Worm (Caenorhabditis elegans) whole organism, L4 larva: Measurements from ENCODE around the gene let-767.

ENCODE experiments used
- D1046.2 ChIP-seq: fragments of 200-800 bp; sonication (Bioruptor generic); IDR thresholded peaks from 2 replicates; pipeline ENCODE4 v1.3.6; 2022; ENCODE audit warnings: missing genetic modification characterization, missing compliant biosample characterization
- F37D6.2 ChIP-seq: sonication (generic microtip); optimal IDR thresholded peaks from 2 replicates; lab custom pipeline; 2016; ENCODE audit warnings: mild to moderate bottlenecking, missing genetic modification characterization, missing compliant biosample characterization
- F49E8.2 ChIP-seq: sonication (generic microtip); optimal IDR thresholded peaks from 2 replicates; lab custom pipeline; 2016; ENCODE audit warnings: missing compliant biosample characterization, mild to moderate bottlenecking, missing genetic modification characterization, borderline replicate concordance
- T20F7.1 ChIP-seq: fragments of 200-800 bp; sonication (Bioruptor generic); optimal IDR thresholded peaks from 2 replicates; lab custom pipeline; 2018; ENCODE audit warnings: mild to moderate bottlenecking, missing genetic modification characterization, missing compliant biosample characterization
- Y105C5A.15 ChIP-seq: fragments of 200-800 bp; sonication (Bioruptor generic); IDR thresholded peaks from 2 replicates; pipeline ENCODE4 v1.3.6; 2022; ENCODE audit warnings: missing genetic modification characterization, missing compliant biosample characterization
- Y48G9A.11 ChIP-seq: fragments of 200-800 bp; sonication (Bioruptor generic); IDR thresholded peaks from 2 replicates; pipeline ENCODE4 v1.3.6; 2022; ENCODE audit warnings: missing genetic modification reagents, missing genetic modification characterization, missing compliant biosample characterization
- ama-1 ChIP-seq: fragments of 150-350 bp; optimal IDR thresholded peaks from 2 replicates; lab custom pipeline; 2014; ENCODE audit warnings: inconsistent platforms, mixed read lengths
- arid-1 ChIP-seq: fragments of 200-800 bp; sonication (Bioruptor generic); conservative IDR thresholded peaks from 2 replicates; pipeline ENCODE4 v1.3.6; 2022; ENCODE audit warnings: missing genetic modification reagents, missing genetic modification characterization, missing compliant biosample characterization
- ceh-20 ChIP-seq: fragments of 200-800 bp; sonication (Bioruptor generic); IDR thresholded peaks from 2 replicates; pipeline ENCODE4 v1.3.6; 2022; ENCODE audit warnings: missing genetic modification reagents, missing genetic modification characterization, missing compliant biosample characterization
- ceh-28 ChIP-seq: fragments of 150-350 bp; optimal IDR thresholded peaks from 2 replicates; lab custom pipeline; 2014; ENCODE audit warnings: missing biosample characterization, missing genetic modification reagents, missing genetic modification characterization
- daf-16 ChIP-seq, 3 experiments: sonication (generic microtip); optimal IDR thresholded peaks; 2 replicates each; lab custom pipeline; 2016 to 2017; ENCODE audit warnings: missing genetic modification characterization in 3 of 3, missing genetic modification reagents in 3 of 3, mild to moderate bottlenecking in 2 of 3, missing compliant biosample characterization in 2 of 3, missing biosample characterization in 1 of 3, moderate library complexity in 1 of 3
- dmd-6 ChIP-seq: fragments of 200-800 bp; sonication (Bioruptor generic); IDR thresholded peaks from 2 replicates; pipeline ENCODE4 v1.3.6; 2022; ENCODE audit warnings: missing genetic modification reagents, missing genetic modification characterization, missing compliant biosample characterization
- dpl-1 ChIP-seq: fragments of 150-350 bp; optimal IDR thresholded peaks from 2 replicates; lab custom pipeline; 2014; ENCODE audit warnings: missing biosample characterization, missing genetic modification reagents, missing genetic modification characterization
- dve-1 ChIP-seq: sonication (generic microtip); optimal IDR thresholded peaks from 2 replicates; lab custom pipeline; 2017; ENCODE audit warnings: antibody characterized with exemption, mild to moderate bottlenecking, missing genetic modification characterization, missing compliant biosample characterization; ENCODE audit not compliant: insufficient read depth
- fkh-10 ChIP-seq: fragments of 150-350 bp; optimal IDR thresholded peaks from 2 replicates; lab custom pipeline; 2014; ENCODE audit warnings: missing biosample characterization, missing genetic modification reagents, missing genetic modification characterization
- gei-8 ChIP-seq: fragments of 200-800 bp; sonication (Bioruptor generic); optimal IDR thresholded peaks from 2 replicates; lab custom pipeline; 2018; ENCODE audit warnings: mild to moderate bottlenecking, missing genetic modification characterization, missing compliant biosample characterization
- hlh-11 ChIP-seq: fragments of 200-800 bp; sonication (Bioruptor generic); optimal IDR thresholded peaks from 2 replicates; lab custom pipeline; 2018; ENCODE audit warnings: mild to moderate bottlenecking, missing genetic modification characterization, missing compliant biosample characterization
- hlh-30 ChIP-seq: sonication (generic microtip); optimal IDR thresholded peaks from 2 replicates; lab custom pipeline; 2017; ENCODE audit warnings: antibody characterized with exemption, mild to moderate bottlenecking, missing genetic modification characterization, missing compliant biosample characterization; ENCODE audit not compliant: insufficient read depth
- hmg-1.1 ChIP-seq: fragments of 200-800 bp; sonication (Bioruptor generic); IDR thresholded peaks from 2 replicates; pipeline ENCODE4 v1.3.6; 2022; ENCODE audit warnings: missing genetic modification reagents, missing genetic modification characterization, missing compliant biosample characterization
- lim-7 ChIP-seq: fragments of 200-800 bp; sonication (Bioruptor generic); IDR thresholded peaks from 2 replicates; pipeline ENCODE4 v1.3.6; 2022; ENCODE audit warnings: missing genetic modification characterization, missing compliant biosample characterization
- lin-13 ChIP-seq: fragments of 150-350 bp; optimal IDR thresholded peaks from 2 replicates; lab custom pipeline; 2014; ENCODE audit warnings: missing biosample characterization, missing genetic modification reagents, missing genetic modification characterization
- lin-15B ChIP-seq: fragments of 150-350 bp; sonication (generic microtip); optimal IDR thresholded peaks from 3 replicates; lab custom pipeline; 2014; ENCODE audit warnings: missing biosample characterization, missing genetic modification characterization
- lin-29 ChIP-seq: fragments of 200-800 bp; sonication (Bioruptor generic); IDR thresholded peaks from 2 replicates; pipeline ENCODE4 v1.3.6; 2022; ENCODE audit warnings: missing genetic modification reagents, missing genetic modification characterization, missing compliant biosample characterization
- lin-38 ChIP-seq: fragments of 200-800 bp; sonication (Bioruptor generic); IDR thresholded peaks from 2 replicates; pipeline ENCODE4 v1.3.6; 2022; ENCODE audit warnings: missing genetic modification reagents, missing genetic modification characterization, missing compliant biosample characterization
- lsy-2 ChIP-seq, 2 experiments: fragments of 150-350 bp in 1 of 2; sonication (generic microtip) in 1 of 2; optimal IDR thresholded peaks; 2 replicates each; lab custom pipeline; 2014 to 2017; ENCODE audit warnings: missing biosample characterization in 2 of 2, missing genetic modification characterization in 2 of 2
- madf-5 ChIP-seq, 2 experiments: fragments of 200-800 bp; sonication (Bioruptor generic); IDR thresholded peaks; 2 replicates each; pipeline ENCODE4 v1.3.6; 2022; ENCODE audit warnings: missing compliant biosample characterization in 2 of 2, missing genetic modification characterization in 2 of 2
- mdl-1 ChIP-seq, 2 experiments: fragments of 150-350 bp in 1 of 2; sonication (generic microtip) in 1 of 2; optimal IDR thresholded peaks; 2 replicates each; lab custom pipeline; 2014 to 2017; ENCODE audit warnings: missing biosample characterization in 2 of 2, missing genetic modification characterization in 2 of 2
- mep-1 ChIP-seq: fragments of 150-350 bp; sonication (generic microtip); optimal IDR thresholded peaks from 3 replicates; lab custom pipeline; 2014; ENCODE audit warnings: missing biosample characterization, missing genetic modification characterization
- mes-2 ChIP-seq: sonication (generic microtip); optimal IDR thresholded peaks from 2 replicates; lab custom pipeline; 2016; ENCODE audit warnings: missing genotype, mild to moderate bottlenecking, missing genetic modification characterization, missing compliant biosample characterization; ENCODE audit not compliant: poor library complexity, severe bottlenecking
- mxl-2 ChIP-seq: fragments of 200-800 bp; sonication (Bioruptor generic); conservative IDR thresholded peaks from 2 replicates; pipeline ENCODE4 v1.3.6; 2022; ENCODE audit warnings: missing genetic modification reagents, missing genetic modification characterization, missing compliant biosample characterization
- nhr-10 ChIP-seq: fragments of 150-350 bp; optimal IDR thresholded peaks from 2 replicates; lab custom pipeline; 2014; ENCODE audit warnings: missing biosample characterization, missing genetic modification characterization
- nhr-102 ChIP-seq: sonication (generic microtip); optimal IDR thresholded peaks from 2 replicates; lab custom pipeline; 2016; ENCODE audit warnings: mild to moderate bottlenecking, missing genetic modification characterization, moderate library complexity, missing compliant biosample characterization
- nhr-11 ChIP-seq: fragments of 150-350 bp; optimal IDR thresholded peaks from 2 replicates; lab custom pipeline; 2014; ENCODE audit warnings: missing biosample characterization, missing genetic modification characterization
- nhr-25 ChIP-seq: sonication (generic microtip); optimal IDR thresholded peaks from 2 replicates; lab custom pipeline; 2017; ENCODE audit warnings: missing genetic modification characterization, mild to moderate bottlenecking, missing compliant biosample characterization, antibody characterized with exemption, moderate library complexity, borderline replicate concordance; ENCODE audit not compliant: insufficient read depth
- nhr-41 ChIP-seq: fragments of 200-800 bp; sonication (Bioruptor generic); IDR thresholded peaks from 2 replicates; pipeline ENCODE4 v1.3.6; 2022; ENCODE audit warnings: missing genetic modification reagents, missing genetic modification characterization, missing compliant biosample characterization
- nhr-6 ChIP-seq: fragments of 150-350 bp; optimal IDR thresholded peaks from 2 replicates; lab custom pipeline; 2014; ENCODE audit warnings: missing biosample characterization, missing genetic modification characterization
- nhr-77 ChIP-seq: fragments of 150-350 bp; optimal IDR thresholded peaks from 2 replicates; lab custom pipeline; 2014; ENCODE audit warnings: missing biosample characterization, missing genetic modification characterization
- pha-4 ChIP-seq, 2 experiments: fragments of 150-350 bp in 1 of 2; fragments of 200-800 bp in 1 of 2; sonication (Bioruptor generic) in 1 of 2; IDR thresholded peaks in 1 of 2; optimal IDR thresholded peaks in 1 of 2; 2 replicates each; pipeline versions ENCODE4 v1.3.6 to Lab custom; 2014 to 2022; ENCODE audit warnings: missing genetic modification characterization in 2 of 2, missing genetic modification reagents in 2 of 2, missing biosample characterization in 1 of 2, missing compliant biosample characterization in 1 of 2
- pqm-1 ChIP-seq: sonication (generic microtip); optimal IDR thresholded peaks from 2 replicates; lab custom pipeline; 2017; ENCODE audit warnings: missing biosample characterization, missing genetic modification characterization
- rbr-2 ChIP-seq: sonication (generic microtip); optimal IDR thresholded peaks from 2 replicates; lab custom pipeline; 2016; ENCODE audit warnings: missing genotype, missing genetic modification characterization, missing compliant biosample characterization
- sdz-12 ChIP-seq: fragments of 200-800 bp; sonication (Bioruptor generic); optimal IDR thresholded peaks from 2 replicates; lab custom pipeline; 2018; ENCODE audit warnings: mild to moderate bottlenecking, missing genetic modification characterization, missing compliant biosample characterization
- spr-1 ChIP-seq: sonication (generic microtip); optimal IDR thresholded peaks from 2 replicates; lab custom pipeline; 2016; ENCODE audit warnings: mild to moderate bottlenecking, missing genetic modification characterization, missing compliant biosample characterization
- tag-97 ChIP-seq: fragments of 200-800 bp; sonication (Bioruptor generic); IDR thresholded peaks from 2 replicates; pipeline ENCODE4 v1.3.6; 2022; ENCODE audit warnings: missing genetic modification characterization, missing compliant biosample characterization
- unc-130 ChIP-seq: sonication (generic microtip); optimal IDR thresholded peaks from 2 replicates; lab custom pipeline; 2016; ENCODE audit warnings: missing genetic modification reagents, missing genetic modification characterization, missing compliant biosample characterization
- unc-39 ChIP-seq: sonication (generic microtip); optimal IDR thresholded peaks from 2 replicates; lab custom pipeline; 2017; ENCODE audit warnings: missing biosample characterization, missing genetic modification characterization
- ztf-11 ChIP-seq: fragments of 150-350 bp; optimal IDR thresholded peaks from 2 replicates; lab custom pipeline; 2014; ENCODE audit warnings: missing biosample characterization, missing genetic modification characterization
- ztf-7 ChIP-seq: fragments of 150-350 bp; optimal IDR thresholded peaks from 2 replicates; lab custom pipeline; 2014; ENCODE audit warnings: missing biosample characterization, missing genetic modification characterization

The let-767 gene

ce11 chrIII:6379129-6379528 is 39.4 kb upstream of the let-767 start, which contains the start of gene C16A3.6 (continued):
- no peak for TF ChIP-seq nhr-102
- TF ChIP-seq D1046.2 (GFP tag; lab: Robert Waterston, UW), result no peak
- peak; percentile 4 for TF ChIP-seq dve-1 (tag; lab: Kevin White, UChicago)
- TF ChIP-seq ztf-11 (tag; lab: Kevin White, UChicago), result no peak
- no peak for TF ChIP-seq nhr-11 (tag; lab: Kevin White, UChicago)
- no peak for TF ChIP-seq nhr-41 (GFP tag; lab: Robert Waterston, UW)
- TF ChIP-seq T20F7.1 (GFP tag; lab: Kevin White, UChicago), result no peak
- peak; percentile 72 for TF ChIP-seq mes-2 (tag; lab: Kevin White, UChicago)
- peak; percentile 32 for TF ChIP-seq ama-1
- no peak for TF ChIP-seq unc-39 (tag; lab: Kevin White, UChicago)

ce11 chrIII:6374947-6375415 is 35.2 kb upstream of the let-767 start, which contains the start of the genes rps-13 and nfx-1:
Gene rps-13, minus strand, starts transcription at chrIII:6374997.
Gene nfx-1, plus strand, starts transcription at chrIII:6375379.
- peak; percentile 18 for TF ChIP-seq lin-15B (tag; lab: Kevin White, UChicago)
- no peak for TF ChIP-seq lin-29 (GFP tag; lab: Robert Waterston, UW)
- TF ChIP-seq ceh-20, result no peak
- TF ChIP-seq lsy-2 (tag; optimal IDR thresholded peaks at IDR 0.05; lab: Kevin White, UChicago), result peak; percentile 96 to 99
- peak; percentile 80 for TF ChIP-seq nhr-11 (tag; lab: Kevin White, UChicago)
- TF ChIP-seq lin-13 (GFP tag; lab: Kevin White, UChicago), result peak; percentile 78
- peak; percentile 57 for TF ChIP-seq lin-38 (GFP tag; lab: Robert Waterston, UW)
- TF ChIP-seq dmd-6 (GFP tag; lab: Robert Waterston, UW), result 0 out of 2 replicates have a peak, but pooled peaks have one; percentile 16
- TF ChIP-seq Y105C5A.15, result no peak
- TF ChIP-seq unc-130 (GFP tag; lab: Kevin White, UChicago), result peak; percentile 54
- peak; percentile 68 for TF ChIP-seq nhr-25 (tag; lab: Kevin White, UChicago)
- TF ChIP-seq hmg-1.1, result peak; percentile 68
- TF ChIP-seq fkh-10 (GFP tag; lab: Kevin White, UChicago), result peak; percentile 32
- peak; percentile 2 for TF ChIP-seq pqm-1
- no peak for TF ChIP-seq mxl-2 (GFP tag; lab: Robert Waterston, UW)
- TF ChIP-seq D1046.2 (GFP tag; lab: Robert Waterston, UW), result peak; percentile 98
- peak; percentile 10 for TF ChIP-seq F37D6.2 (tag; lab: Kevin White, UChicago)
- no peak for TF ChIP-seq unc-39 (tag; lab: Kevin White, UChicago)
- TF ChIP-seq madf-5 (GFP tag; IDR thresholded peaks at IDR 0.05; lab: Robert Waterston, UW), result no peak
- TF ChIP-seq mep-1 (tag; lab: Kevin White, UChicago), result peak; percentile 85
- no peak for TF ChIP-seq daf-16 (GFP tag; optimal IDR thresholded peaks at IDR 0.05; lab: Kevin White, UChicago)
- peak; percentile 85 for TF ChIP-seq daf-16 (tag; optimal IDR thresholded peaks at IDR 0.05; lab: Kevin White, UChicago)
- TF ChIP-seq sdz-12 (GFP tag; lab: Kevin White, UChicago), result no peak
- peak in 1 of 2 experiments; percentile 48 for TF ChIP-seq mdl-1 (tag; optimal IDR thresholded peaks at IDR 0.05; lab: Kevin White, UChicago)
- no peak for TF ChIP-seq pha-4 (GFP tag; IDR thresholded peaks at IDR 0.05; lab: Robert Waterston, UW)
- peak; percentile 97 for TF ChIP-seq pha-4 (tag; optimal IDR thresholded peaks at IDR 0.05; lab: Kevin White, UChicago)
- peak; percentile 91 for TF ChIP-seq nhr-77 (tag; lab: Kevin White, UChicago)
- no peak for TF ChIP-seq gei-8 (GFP tag; lab: Kevin White, UChicago)
- TF ChIP-seq lim-7 (GFP tag; lab: Robert Waterston, UW), result no peak
- peak; percentile 61 for TF ChIP-seq rbr-2
- peak; percentile 73 for TF ChIP-seq dpl-1
- no peak for TF ChIP-seq ztf-11 (tag; lab: Kevin White, UChicago)
- peak; percentile 65; the same call in 1 of the 2 replicates for TF ChIP-seq arid-1 (GFP tag; lab: Robert Waterston, UW)
- TF ChIP-seq F49E8.2 (tag; lab: Kevin White, UChicago), result no peak
- TF ChIP-seq hlh-30 (tag; lab: Kevin White, UChicago), result peak; percentile 93
- peak; percentile 69 for TF ChIP-seq nhr-6 (tag; lab: Kevin White, UChicago)
- TF ChIP-seq spr-1 (tag; lab: Kevin White, UChicago), result no peak
- TF ChIP-seq Y48G9A.11 (GFP tag; lab: Robert Waterston, UW), result no peak
- peak; percentile 70 for TF ChIP-seq hlh-11 (tag; lab: Kevin White, UChicago)
- TF ChIP-seq tag-97 (GFP tag; lab: Robert Waterston, UW), result no peak
- TF ChIP-seq ztf-7, result peak; percentile 76
- TF ChIP-seq nhr-10 (tag; lab: Kevin White, UChicago), result peak; percentile 41
- peak; percentile 12 for TF ChIP-seq ceh-28 (tag; lab: Kevin White, UChicago)
